Worm (Caenorhabditis elegans) whole organism, L1 larva: ENCODE measurements around the gene R08C7.1.

Source experiments
- C04F5.9 ChIP-seq: sonication (generic microtip); optimal IDR thresholded peaks from 2 replicates; lab custom pipeline; 2016; ENCODE audit warnings: missing genetic modification characterization, missing compliant biosample characterization
- C34B4.2 ChIP-seq: sonication (generic microtip); optimal IDR thresholded peaks from 2 replicates; lab custom pipeline; 2017; ENCODE audit warnings: mild to moderate bottlenecking, missing genetic modification characterization, missing compliant biosample characterization
- F16B12.6 ChIP-seq: fragments of 150-350 bp; optimal IDR thresholded peaks from 2 replicates; lab custom pipeline; 2014; ENCODE audit warnings: missing biosample characterization, missing genetic modification characterization
- Y116A8C.19 ChIP-seq: sonication (generic microtip); optimal IDR thresholded peaks from 2 replicates; lab custom pipeline; 2016; ENCODE audit warnings: missing compliant biosample characterization, missing genetic modification characterization, borderline replicate concordance
- alr-1 ChIP-seq: fragments of 200-800 bp; sonication (Bioruptor generic); optimal IDR thresholded peaks from 2 replicates; lab custom pipeline; 2018; ENCODE audit warnings: borderline replicate concordance, mild to moderate bottlenecking, missing genetic modification characterization, missing compliant biosample characterization
- ama-1 ChIP-seq: fragments of 150-350 bp; optimal IDR thresholded peaks from 2 replicates; lab custom pipeline; 2014
- blmp-1 ChIP-seq: fragments of 150-350 bp; optimal IDR thresholded peaks from 2 replicates; lab custom pipeline; 2014; ENCODE audit warnings: missing biosample characterization, missing genetic modification characterization
- ceh-8 ChIP-seq: fragments of 200-800 bp; sonication (Bioruptor generic); optimal IDR thresholded peaks from 2 replicates; lab custom pipeline; 2018; ENCODE audit warnings: mild to moderate bottlenecking, missing genetic modification characterization, moderate library complexity, missing compliant biosample characterization
- ceh-82 ChIP-seq, 3 experiments: fragments of 150-350 bp in 1 of 3; sonication (generic microtip) in 2 of 3; optimal IDR thresholded peaks; 2 replicates each; lab custom pipeline; 2014 to 2017; ENCODE audit warnings: missing biosample characterization in 3 of 3, missing genetic modification characterization in 3 of 3
- ceh-88 ChIP-seq: fragments of 200-800 bp; sonication (Bioruptor generic); IDR thresholded peaks from 2 replicates; pipeline ENCODE4 v1.3.6; 2022; ENCODE audit warnings: missing genetic modification characterization, missing compliant biosample characterization
- ceh-90 ChIP-seq: sonication (generic microtip); optimal IDR thresholded peaks from 2 replicates; lab custom pipeline; 2016; ENCODE audit warnings: missing genetic modification characterization, missing compliant biosample characterization
- ces-1 ChIP-seq: fragments of 150-350 bp; optimal IDR thresholded peaks from 2 replicates; lab custom pipeline; 2014; ENCODE audit warnings: missing biosample characterization, missing genetic modification reagents, missing genetic modification characterization
- dpl-1 ChIP-seq, 3 experiments: fragments of 150-350 bp in 2 of 3; sonication (generic microtip) in 1 of 3; optimal IDR thresholded peaks; 2 replicates each; lab custom pipeline; 2014 to 2017; ENCODE audit warnings: missing biosample characterization in 3 of 3, missing genetic modification characterization in 3 of 3, missing genetic modification reagents in 3 of 3
- efl-1 ChIP-seq, 4 experiments: fragments of 150-350 bp; optimal IDR thresholded peaks in 3 of 4; peaks in 1 of 4; 1 replicate in 1 of 4; 2 replicates in 3 of 4; lab custom pipeline; 2014; ENCODE audit warnings: missing biosample characterization in 2 of 4, missing genetic modification characterization in 2 of 4, missing genetic modification reagents in 2 of 4
- efl-3 ChIP-seq: fragments of 200-800 bp; sonication (Bioruptor generic); optimal IDR thresholded peaks from 2 replicates; lab custom pipeline; 2018; ENCODE audit warnings: mild to moderate bottlenecking, missing genetic modification characterization, missing compliant biosample characterization
- elt-2 ChIP-seq: sonication (generic microtip); optimal IDR thresholded peaks from 2 replicates; lab custom pipeline; 2016; ENCODE audit warnings: missing genetic modification characterization, mild to moderate bottlenecking, inconsistent platforms, missing compliant biosample characterization, missing genetic modification reagents
- ets-5 ChIP-seq: fragments of 200-800 bp; sonication (Bioruptor generic); IDR thresholded peaks from 2 replicates; pipeline ENCODE4 v1.3.6; 2022; ENCODE audit warnings: missing genetic modification characterization, missing compliant biosample characterization
- fkh-10 ChIP-seq: sonication (generic microtip); optimal IDR thresholded peaks from 2 replicates; lab custom pipeline; 2017; ENCODE audit warnings: missing biosample characterization, missing genetic modification reagents, missing genetic modification characterization
- fkh-4 ChIP-seq: sonication (generic microtip); optimal IDR thresholded peaks from 2 replicates; lab custom pipeline; 2016; ENCODE audit warnings: missing compliant biosample characterization, missing genetic modification characterization, borderline replicate concordance
- fkh-8 ChIP-seq: sonication (generic microtip); optimal IDR thresholded peaks from 2 replicates; lab custom pipeline; 2016; ENCODE audit warnings: mild to moderate bottlenecking, missing genetic modification characterization, missing compliant biosample characterization
- grh-1 ChIP-seq: fragments of 200-800 bp; sonication (Bioruptor generic); IDR thresholded peaks from 2 replicates; pipeline ENCODE4 v1.3.6; 2022; ENCODE audit warnings: missing genetic modification reagents, missing genetic modification characterization, missing compliant biosample characterization
- hpl-2 ChIP-seq: fragments of 150-350 bp; optimal IDR thresholded peaks from 2 replicates; lab custom pipeline; 2014; ENCODE audit warnings: missing biosample characterization, missing genetic modification reagents, missing genetic modification characterization
- irx-1 ChIP-seq: sonication (generic microtip); optimal IDR thresholded peaks from 2 replicates; lab custom pipeline; 2016; ENCODE audit warnings: missing genetic modification characterization, missing compliant biosample characterization
- isw-1 ChIP-seq: fragments of 200-800 bp; sonication (Bioruptor generic); IDR thresholded peaks from 2 replicates; pipeline ENCODE4 v1.3.6; 2022; ENCODE audit warnings: missing genetic modification characterization, missing compliant biosample characterization
- lin-13 ChIP-seq: fragments of 150-350 bp; optimal IDR thresholded peaks from 2 replicates; lab custom pipeline; 2014; ENCODE audit warnings: missing biosample characterization, missing genetic modification reagents, missing genetic modification characterization
- lin-14 ChIP-seq: fragments of 200-800 bp; sonication (Bioruptor generic); optimal IDR thresholded peaks from 2 replicates; lab custom pipeline; 2018; ENCODE audit warnings: mild to moderate bottlenecking, missing genetic modification characterization, moderate library complexity, missing compliant biosample characterization
- lin-35 ChIP-seq, 2 experiments: fragments of 150-350 bp; optimal IDR thresholded peaks; 2 replicates each; lab custom pipeline; 2014; ENCODE audit warnings: missing biosample characterization in 2 of 2, missing genetic modification characterization in 2 of 2, missing genetic modification reagents in 2 of 2
- lin-39 ChIP-seq: fragments of 150-350 bp; optimal IDR thresholded peaks from 2 replicates; lab custom pipeline; 2014; ENCODE audit warnings: missing biosample characterization, missing genetic modification reagents, missing genetic modification characterization
- lsy-2 ChIP-seq, 2 experiments: fragments of 150-350 bp; optimal IDR thresholded peaks; 2 replicates each; lab custom pipeline; 2014; ENCODE audit warnings: missing biosample characterization in 2 of 2, missing genetic modification characterization in 2 of 2
- mab-9 ChIP-seq: fragments of 200-800 bp; sonication (Bioruptor generic); IDR thresholded peaks from 2 replicates; pipeline ENCODE4 v1.3.6; 2022; ENCODE audit warnings: missing genetic modification reagents, missing genetic modification characterization, missing compliant biosample characterization
- mep-1 ChIP-seq: fragments of 150-350 bp; optimal IDR thresholded peaks from 2 replicates; lab custom pipeline; 2014; ENCODE audit warnings: missing biosample characterization, missing genetic modification characterization
- nhr-11 ChIP-seq: fragments of 150-350 bp; optimal IDR thresholded peaks from 2 replicates; lab custom pipeline; 2014; ENCODE audit warnings: missing biosample characterization, missing genetic modification characterization
- nhr-12 ChIP-seq: sonication (generic microtip); optimal IDR thresholded peaks from 2 replicates; lab custom pipeline; 2017; ENCODE audit warnings: missing biosample characterization, missing genetic modification characterization
- nhr-20 ChIP-seq: sonication (generic microtip); optimal IDR thresholded peaks from 2 replicates; lab custom pipeline; 2016; ENCODE audit warnings: mild to moderate bottlenecking, missing genetic modification characterization, missing compliant biosample characterization
- nhr-28 ChIP-seq: fragments of 150-350 bp; optimal IDR thresholded peaks from 2 replicates; lab custom pipeline; 2014; ENCODE audit warnings: missing biosample characterization, missing genetic modification characterization
- nhr-71 ChIP-seq: sonication (generic microtip); optimal IDR thresholded peaks from 2 replicates; lab custom pipeline; 2016; ENCODE audit warnings: mild to moderate bottlenecking, missing genetic modification characterization, moderate library complexity, missing compliant biosample characterization
- nhr-85 ChIP-seq: sonication (generic microtip); peaks from one replicate; lab custom pipeline; 2016; ENCODE audit warnings: missing genetic modification characterization, inconsistent platforms, missing compliant biosample characterization
- nhr-90 ChIP-seq: sonication (generic microtip); optimal IDR thresholded peaks from 2 replicates; lab custom pipeline; 2016; ENCODE audit warnings: mild to moderate bottlenecking, missing genetic modification characterization, missing compliant biosample characterization; ENCODE audit not compliant: poor library complexity
- pax-3 ChIP-seq: fragments of 200-800 bp; sonication (Bioruptor generic); optimal IDR thresholded peaks from 2 replicates; lab custom pipeline; 2018; ENCODE audit warnings: mild to moderate bottlenecking, missing genetic modification characterization, moderate library complexity, missing compliant biosample characterization
- rnt-1 ChIP-seq: sonication (generic microtip); optimal IDR thresholded peaks from 2 replicates; lab custom pipeline; 2016; ENCODE audit warnings: mild to moderate bottlenecking, missing genetic modification characterization, moderate library complexity, missing compliant biosample characterization
- skn-1 ChIP-seq: fragments of 150-350 bp; optimal IDR thresholded peaks from 2 replicates; lab custom pipeline; 2014; ENCODE audit warnings: missing biosample characterization, missing genetic modification characterization
- snpc-4 ChIP-seq: fragments of 150-350 bp; optimal IDR thresholded peaks from 2 replicates; lab custom pipeline; 2014; ENCODE audit warnings: missing biosample characterization, missing genetic modification characterization
- sox-4 ChIP-seq: sonication (generic microtip); optimal IDR thresholded peaks from 2 replicates; lab custom pipeline; 2016; ENCODE audit warnings: missing genetic modification characterization, missing compliant biosample characterization
- sptf-1 ChIP-seq: fragments of 150-350 bp; optimal IDR thresholded peaks from 2 replicates; lab custom pipeline; 2014; ENCODE audit warnings: missing biosample characterization, missing genetic modification characterization
- sup-37 ChIP-seq: fragments of 200-800 bp; sonication (Bioruptor generic); optimal IDR thresholded peaks from 2 replicates; lab custom pipeline; 2018; ENCODE audit warnings: mild to moderate bottlenecking, missing genetic modification characterization, missing compliant biosample characterization
- tbx-2 ChIP-seq: sonication (generic microtip); optimal IDR thresholded peaks from 2 replicates; lab custom pipeline; 2016; ENCODE audit warnings: missing genetic modification characterization, missing compliant biosample characterization
- unc-30 ChIP-seq: sonication (generic microtip); optimal IDR thresholded peaks from 2 replicates; lab custom pipeline; 2017; ENCODE audit warnings: missing biosample characterization, missing genetic modification characterization
- unc-62 ChIP-seq: fragments of 150-350 bp; optimal IDR thresholded peaks from 2 replicates; lab custom pipeline; 2014; ENCODE audit warnings: missing biosample characterization, missing genetic modification reagents, missing genetic modification characterization
- unc-86 ChIP-seq: sonication (generic microtip); optimal IDR thresholded peaks from 2 replicates; lab custom pipeline; 2016; ENCODE audit warnings: missing genetic modification characterization, missing compliant biosample characterization
- unc-98 ChIP-seq: fragments of 200-800 bp; sonication (Bioruptor generic); IDR thresholded peaks from 2 replicates; pipeline ENCODE4 v1.3.6; 2022; ENCODE audit warnings: missing genetic modification characterization, missing compliant biosample characterization
- xbp-1 ChIP-seq: sonication (generic microtip); optimal IDR thresholded peaks from 2 replicates; lab custom pipeline; 2016; ENCODE audit warnings: missing genetic modification characterization, missing compliant biosample characterization
- zag-1 ChIP-seq: fragments of 150-350 bp; optimal IDR thresholded peaks from 2 replicates; lab custom pipeline; 2014; ENCODE audit warnings: missing biosample characterization, missing genetic modification characterization
- ztf-11 ChIP-seq, 2 experiments: sonication (generic microtip); optimal IDR thresholded peaks; 2 replicates each; lab custom pipeline; 2016 to 2017; ENCODE audit warnings: missing genetic modification characterization in 2 of 2, missing biosample characterization in 1 of 2, missing compliant biosample characterization in 1 of 2

R08C7.1 gene

ce11 chrIV:4477009-4477471 is 25.4 kb downstream of the R08C7.1 start, which contains the start of gene M01H9.3 (continued):
- TF ChIP-seq dpl-1 (GFP tag; optimal IDR thresholded peaks at IDR 0.05; lab: Kevin White, UChicago) (peak; percentile 33 to 60 (median 53)), unc-62 (GFP tag; lab: Kevin White, UChicago) (no peak), nhr-12 (tag; lab: Kevin White, UChicago) (no peak), lsy-2 (tag; optimal IDR thresholded peaks at IDR 0.05; lab: Kevin White, UChicago) (peak; percentile 66 to 79), tbx-2 (tag; lab: Kevin White, UChicago) (peak; percentile 82), nhr-11 (no peak), ceh-90 (tag; lab: Kevin White, UChicago) (no peak), mep-1 (tag; lab: Kevin White, UChicago) (peak; percentile 57), ceh-8 (GFP tag; lab: Kevin White, UChicago) (no peak), pax-3 (tag; lab: Kevin White, UChicago) (peak; percentile 16), lin-13 (GFP tag; lab: Kevin White, UChicago) (peak; percentile 4), ztf-11 (tag; optimal IDR thresholded peaks at IDR 0.05; lab: Kevin White, UChicago) (no peak), sptf-1 (no peak), irx-1 (tag; lab: Kevin White, UChicago) (no peak), alr-1 (tag; lab: Kevin White, UChicago) (no peak), sox-4 (tag; lab: Kevin White, UChicago) (no peak), lin-35 (GFP tag; optimal IDR thresholded peaks at IDR 0.05; lab: Kevin White, UChicago) (peak; percentile 62 to 80), efl-3 (GFP tag; lab: Kevin White, UChicago) (no peak), ceh-88 (GFP tag; lab: Robert Waterston, UW) (peak; percentile 35; the same call in 1 of the 2 replicates), xbp-1 (tag; lab: Kevin White, UChicago) (peak; percentile 52), rnt-1 (tag; lab: Kevin White, UChicago) (peak; percentile 79), unc-86 (tag; lab: Kevin White, UChicago) (peak; percentile 80), ces-1 (GFP tag; lab: Kevin White, UChicago) (no peak), C34B4.2 (tag; lab: Kevin White, UChicago) (no peak), efl-1 (optimal IDR thresholded peaks at IDR 0.05; lab: Kevin White, UChicago) (peak; percentile 22 to 54), efl-1 (GFP tag; optimal IDR thresholded peaks at IDR 0.05 in 1 of 2; lab: Kevin White, UChicago) (peak; percentile 26 to 93), C04F5.9 (no peak), fkh-8 (tag; lab: Kevin White, UChicago) (peak; percentile 59), mab-9 (GFP tag; lab: Robert Waterston, UW) (no peak), nhr-28 (no peak), ets-5 (GFP tag; lab: Robert Waterston, UW) (no peak), ama-1 (lab: Kevin White, UChicago) (peak; percentile 65), nhr-71 (tag; lab: Kevin White, UChicago) (peak; percentile 92), ceh-82 (tag; optimal IDR thresholded peaks at IDR 0.05; lab: Kevin White, UChicago) (peak in 2 of 3 experiments; percentile 14 to 41), skn-1 (tag; lab: Kevin White, UChicago) (peak; percentile 21), isw-1 (GFP tag; lab: Robert Waterston, UW) (peak; percentile 27), Y116A8C.19 (tag; lab: Kevin White, UChicago) (no peak), unc-30 (tag; lab: Kevin White, UChicago) (no peak), nhr-20 (peak; percentile 89), lin-39 (tag; lab: Kevin White, UChicago) (peak; percentile 48), unc-98 (GFP tag; lab: Robert Waterston, UW) (no peak), nhr-90 (tag; lab: Kevin White, UChicago) (peak; percentile 30), blmp-1 (tag; lab: Kevin White, UChicago) (no peak), hpl-2 (GFP tag; lab: Kevin White, UChicago) (no peak), zag-1 (tag; lab: Kevin White, UChicago) (no peak), F16B12.6 (no peak), grh-1 (GFP tag; lab: Robert Waterston, UW) (no peak), snpc-4 (tag; lab: Kevin White, UChicago) (no peak), fkh-4 (no peak), fkh-10 (GFP tag; lab: Kevin White, UChicago) (peak; percentile 8), nhr-85 (tag; lab: Kevin White, UChicago) (peak; percentile 79), lin-14 (GFP tag; lab: Kevin White, UChicago) (peak; percentile 96), sup-37 (no peak), elt-2 (tag; lab: Kevin White, UChicago) (peak; percentile 65)
